Fruit fly (Drosophila melanogaster): ENCODE data around the gene ATPsynbetaL.
A peak's percentile ranks its signal among the peaks of the same experiment; 100 is the strongest.

Gene ATPsynbetaL

DNA sequence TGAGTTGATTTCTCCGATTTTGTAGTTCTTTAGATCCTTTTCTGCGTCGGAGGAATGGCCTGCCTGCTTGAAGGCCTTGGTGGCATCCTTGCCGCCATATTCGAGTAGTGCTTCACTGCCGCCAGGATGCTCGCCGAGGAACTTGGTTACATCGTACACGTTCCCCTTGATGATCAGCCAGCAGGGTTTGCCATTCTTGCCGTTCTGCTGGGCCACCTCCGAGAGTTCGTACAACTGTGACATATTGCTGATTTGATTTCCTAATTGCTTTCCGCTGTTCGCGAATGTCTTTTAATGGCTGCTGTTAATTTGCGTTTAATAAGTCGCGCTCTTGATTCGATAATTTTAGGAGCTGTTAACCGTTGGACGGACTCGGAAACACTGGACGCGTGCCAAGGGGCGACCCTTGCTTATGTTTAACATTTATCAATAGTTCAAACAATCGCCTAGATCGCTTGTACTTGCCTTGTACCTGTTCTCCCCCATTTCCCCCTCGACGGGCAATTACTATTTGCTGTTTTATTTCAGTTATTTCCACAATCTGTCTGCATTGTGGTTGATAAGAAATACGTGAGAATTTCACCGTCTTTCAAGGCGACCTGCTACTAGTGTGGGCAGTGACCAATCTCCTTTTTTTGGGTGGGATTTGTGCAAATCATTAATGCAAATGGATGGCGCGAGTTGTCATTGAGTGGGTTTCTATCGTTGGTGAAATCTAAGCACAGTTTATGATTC, 39.4 kb downstream of the ATPsynbetaL start:
- TF ChIP-seq CG17801 (GFP tag; optimal IDR thresholded peaks at IDR 0.05; ENCODE audit: partially characterized antibody): no peak

DNA sequence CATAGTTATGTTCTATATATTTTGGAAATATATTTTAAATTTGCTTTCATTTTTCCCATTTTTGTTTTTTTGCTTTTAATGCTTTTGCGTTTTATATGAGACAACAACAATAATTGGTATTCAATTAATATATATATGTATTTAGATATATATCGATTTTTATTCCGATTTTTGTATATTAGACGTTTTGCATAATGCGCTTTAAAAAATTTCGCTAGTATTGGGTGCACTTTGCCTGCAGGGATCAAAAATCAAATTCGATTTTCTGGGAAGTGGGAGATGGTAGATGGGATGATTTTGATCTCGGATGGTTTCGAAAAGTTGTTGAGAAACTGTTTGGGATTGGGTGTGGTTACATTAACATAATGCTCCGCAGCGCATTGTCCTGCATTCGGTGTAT, 40.1 kb downstream of the ATPsynbetaL start, which contains the start of gene CG5157:
Gene CG5157, minus strand, starts transcription at position 101 of the 400 bp plus-strand sequence.
- TF ChIP-seq CG17801 (GFP tag; optimal IDR thresholded peaks at IDR 0.05; ENCODE audit: partially characterized antibody): no peak

dm6 chr3L:16139131-16139530, 41.5 kb downstream of the ATPsynbetaL start:
- no peak for TF ChIP-seq CG17801 (GFP tag; optimal IDR thresholded peaks at IDR 0.05; ENCODE audit: partially characterized antibody)

DNA sequence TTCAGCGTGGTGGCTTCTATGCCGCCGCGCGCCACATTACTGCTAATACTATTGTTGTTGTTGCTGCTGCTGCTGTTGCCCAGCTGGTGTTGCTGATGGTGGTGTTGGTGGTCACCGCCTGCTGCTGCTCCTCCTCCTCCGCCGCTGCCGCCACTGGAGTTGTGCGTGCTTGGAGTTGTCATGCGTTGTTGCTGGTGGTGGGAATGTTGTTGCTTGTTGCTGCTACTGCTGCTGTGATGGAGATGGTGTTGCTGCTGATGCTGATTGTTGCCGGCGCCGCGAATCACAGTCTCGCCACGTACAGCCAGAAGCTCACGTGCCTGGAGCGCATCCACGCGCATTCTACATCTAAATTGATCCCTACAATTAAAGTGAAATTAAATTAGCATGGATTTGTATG, 43.9 kb downstream of the ATPsynbetaL start:
- no peak for TF ChIP-seq CG17801 (GFP tag; optimal IDR thresholded peaks at IDR 0.05; ENCODE audit: partially characterized antibody)

- peak; percentile 94 for TF ChIP-seq CG17801 (GFP tag; optimal IDR thresholded peaks at IDR 0.05; ENCODE audit: partially characterized antibody)
Observed at dm6 chr3L:16143685-16144539, 46.3 kb downstream of the ATPsynbetaL start, which contains the start of gene CG32152. TSS of gene CG32152 (minus strand) at chr3L:16144036.

dm6 chr3L:16145282-16145681, 47.6 kb downstream of the ATPsynbetaL start:
- TF ChIP-seq CG17801 (GFP tag; optimal IDR thresholded peaks at IDR 0.05; ENCODE audit: partially characterized antibody): no peak

dm6 chr3L:16145931-16146538, 48.4 kb downstream of the ATPsynbetaL start:
- no peak for TF ChIP-seq CG17801 (GFP tag; optimal IDR thresholded peaks at IDR 0.05; ENCODE audit: partially characterized antibody)

DNA sequence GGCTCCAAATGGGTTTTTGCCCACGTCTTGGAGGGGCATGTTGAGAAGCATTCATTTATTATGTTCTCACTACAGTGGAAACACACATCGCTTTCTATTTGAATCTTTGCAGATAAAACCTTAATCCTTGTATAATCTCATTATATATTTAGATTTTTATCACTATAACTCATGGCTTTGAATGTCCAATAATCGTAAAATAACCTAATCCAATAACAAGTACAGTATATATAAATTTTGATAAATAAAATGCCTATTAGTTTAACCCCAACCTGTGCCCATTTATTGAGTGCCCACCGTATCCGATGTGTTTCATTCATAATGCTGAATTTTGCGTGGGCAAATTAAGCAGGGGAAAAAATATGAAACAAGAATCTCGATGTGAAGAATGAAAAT, 48.9 kb downstream of the ATPsynbetaL start:
- no peak for TF ChIP-seq CG17801 (GFP tag; optimal IDR thresholded peaks at IDR 0.05; ENCODE audit: partially characterized antibody)

dm6 chr3L:16147325-16147724, 49.7 kb downstream of the ATPsynbetaL start:
- no peak for TF ChIP-seq CG17801 (GFP tag; optimal IDR thresholded peaks at IDR 0.05; ENCODE audit: partially characterized antibody)

- no peak for TF ChIP-seq CG17801 (GFP tag; optimal IDR thresholded peaks at IDR 0.05; ENCODE audit: partially characterized antibody)
Observed at dm6 chr3L:16147819-16148236, 50.2 kb downstream of the ATPsynbetaL start.

Measured in ovary, adult (tissue).